Worm (Caenorhabditis elegans): Measurements from ENCODE around the gene Y32B12A.5.

DNA sequence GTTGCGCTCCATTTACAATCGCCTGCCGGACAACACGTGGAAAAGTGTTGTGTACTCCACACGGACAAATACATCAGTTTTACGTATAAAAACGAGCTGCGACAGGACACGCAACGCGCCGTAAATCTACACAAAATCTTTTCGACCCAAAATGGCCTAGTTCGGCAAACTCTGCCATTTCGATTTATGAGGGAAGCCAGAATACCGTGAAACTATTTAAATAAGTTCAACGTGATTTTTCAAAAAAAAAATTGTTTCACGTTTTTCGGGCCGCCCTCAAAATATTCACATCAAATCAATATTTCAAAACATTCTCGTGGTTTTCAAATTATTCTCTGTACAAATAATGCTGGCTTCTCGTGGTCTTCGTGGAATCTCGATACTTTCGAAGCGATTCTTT is 39.5 kb upstream of the Y32B12A.5 start, which contains the start of gene F36D3.8:
- TF ChIP-seq elt-3 (tag; optimal IDR thresholded peaks at IDR 0.05): no peak
- no peak for TF ChIP-seq snpc-4 (tag; optimal IDR thresholded peaks at IDR 0.05)
- no peak for TF ChIP-seq unc-62 (GFP tag; optimal IDR thresholded peaks at IDR 0.05)
- no peak for TF ChIP-seq sem-2 (GFP tag; optimal IDR thresholded peaks at IDR 0.05)
- TF ChIP-seq lsy-2 (tag; optimal IDR thresholded peaks at IDR 0.05): no peak
- no peak for TF ChIP-seq mep-1 (tag; optimal IDR thresholded peaks at IDR 0.05)
- TF ChIP-seq ztf-11 (tag; optimal IDR thresholded peaks at IDR 0.05): no peak
- no peak for TF ChIP-seq nhr-28 (tag; optimal IDR thresholded peaks at IDR 0.05)

Measured in whole organism, mixed stage, embryonic.